Worm (Caenorhabditis elegans) whole organism, mixed stage, embryonic: ENCODE measurements around the gene T01H3.2.

Experiments
- elt-1 ChIP-seq: sonication (generic microtip); optimal IDR thresholded peaks from 2 replicates; lab custom pipeline; 2017; ENCODE audit warnings: missing genetic modification characterization, mild to moderate bottlenecking, missing compliant biosample characterization, antibody characterized with exemption, moderate library complexity, borderline replicate concordance; ENCODE audit not compliant: insufficient read depth
- nhr-28 ChIP-seq: fragments of 150-350 bp; optimal IDR thresholded peaks from 2 replicates; lab custom pipeline; 2014; ENCODE audit warnings: missing biosample characterization, missing genetic modification characterization
- pha-4 ChIP-seq: fragments of 150-350 bp; optimal IDR thresholded peaks from 2 replicates; lab custom pipeline; 2018; ENCODE audit warnings: missing biosample characterization, missing genetic modification reagents, missing genetic modification characterization
- snpc-4 ChIP-seq: fragments of 150-350 bp; optimal IDR thresholded peaks from 2 replicates; lab custom pipeline; 2014; ENCODE audit warnings: missing biosample characterization, missing genetic modification characterization
- unc-62 ChIP-seq: fragments of 150-350 bp; optimal IDR thresholded peaks from 2 replicates; lab custom pipeline; 2014; ENCODE audit warnings: missing biosample characterization, missing genetic modification reagents, missing genetic modification characterization

- no peak for TF ChIP-seq elt-1 (tag; lab: Kevin White, UChicago)
- no peak for TF ChIP-seq unc-62 (GFP tag; lab: Kevin White, UChicago)
- no peak for TF ChIP-seq snpc-4 (tag; lab: Kevin White, UChicago)
- no peak for TF ChIP-seq pha-4 (tag; lab: Kevin White, UChicago)
- no peak for TF ChIP-seq nhr-28
Observed at ce11 chrII:7889321-7889720, 11.5 kb upstream of the T01H3.2 start.
